Worm (Caenorhabditis elegans) whole organism, late embryonic: ENCODE measurements around the gene ZK285.2.

ENCODE experiments used
- K02D7.2 ChIP-seq: sonication (generic microtip); optimal IDR thresholded peaks from 2 replicates; lab custom pipeline; 2017; ENCODE audit warnings: mild to moderate bottlenecking, missing genetic modification characterization, missing compliant biosample characterization
- T23F11.4 ChIP-seq: fragments of 200-800 bp; sonication (Bioruptor generic); optimal IDR thresholded peaks from 2 replicates; lab custom pipeline; 2018; ENCODE audit warnings: mild to moderate bottlenecking, missing genetic modification characterization, missing compliant biosample characterization
- ahr-1 ChIP-seq: sonication (generic microtip); optimal IDR thresholded peaks from 2 replicates; lab custom pipeline; 2016; ENCODE audit warnings: missing genetic modification characterization, missing compliant biosample characterization
- ceh-19 ChIP-seq: fragments of 200-800 bp; sonication (Bioruptor generic); optimal IDR thresholded peaks from 2 replicates; lab custom pipeline; 2018; ENCODE audit warnings: mild to moderate bottlenecking, missing genetic modification characterization, missing compliant biosample characterization
- ceh-24 ChIP-seq: sonication (generic microtip); optimal IDR thresholded peaks from 2 replicates; lab custom pipeline; 2016; ENCODE audit warnings: mild to moderate bottlenecking, missing genetic modification characterization, missing compliant biosample characterization
- ceh-30 ChIP-seq: fragments of 150-350 bp; optimal IDR thresholded peaks from 2 replicates; lab custom pipeline; 2014; ENCODE audit warnings: missing biosample characterization, missing genetic modification characterization
- ceh-31 ChIP-seq: sonication (generic microtip); optimal IDR thresholded peaks from 2 replicates; lab custom pipeline; 2016; ENCODE audit warnings: missing genetic modification characterization, missing compliant biosample characterization
- ceh-34 ChIP-seq: sonication (generic microtip); optimal IDR thresholded peaks from 2 replicates; lab custom pipeline; 2016; ENCODE audit warnings: mild to moderate bottlenecking, missing genetic modification characterization, missing compliant biosample characterization
- ceh-48 ChIP-seq: sonication (generic microtip); optimal IDR thresholded peaks from 2 replicates; lab custom pipeline; 2016; ENCODE audit warnings: missing genetic modification characterization, inconsistent platforms, missing compliant biosample characterization
- dmd-4 ChIP-seq: sonication (generic microtip); optimal IDR thresholded peaks from 2 replicates; lab custom pipeline; 2016; ENCODE audit warnings: borderline replicate concordance, missing genetic modification characterization, missing compliant biosample characterization
- dve-1 ChIP-seq: sonication (generic microtip); optimal IDR thresholded peaks from 2 replicates; lab custom pipeline; 2017; ENCODE audit warnings: antibody characterized with exemption, mild to moderate bottlenecking, missing genetic modification characterization, missing compliant biosample characterization
- elt-2 ChIP-seq: sonication (generic microtip); optimal IDR thresholded peaks from 2 replicates; lab custom pipeline; 2016; ENCODE audit warnings: missing genetic modification reagents, missing genetic modification characterization, missing compliant biosample characterization
- elt-4 ChIP-seq: sonication (generic microtip); optimal IDR thresholded peaks from 2 replicates; lab custom pipeline; 2016; ENCODE audit warnings: missing genetic modification characterization, missing compliant biosample characterization
- eyg-1 ChIP-seq: sonication (generic microtip); optimal IDR thresholded peaks from 2 replicates; lab custom pipeline; 2016; ENCODE audit warnings: missing genotype, missing genetic modification characterization, missing compliant biosample characterization
- fax-1 ChIP-seq: sonication (generic microtip); optimal IDR thresholded peaks from 2 replicates; lab custom pipeline; 2016; ENCODE audit warnings: missing genotype, missing genetic modification characterization, missing compliant biosample characterization
- gmeb-2 ChIP-seq: sonication (generic microtip); optimal IDR thresholded peaks from 2 replicates; lab custom pipeline; 2016; ENCODE audit warnings: missing genetic modification characterization, inconsistent platforms, missing compliant biosample characterization
- hlh-13 ChIP-seq: fragments of 200-800 bp; sonication (Bioruptor generic); optimal IDR thresholded peaks from 2 replicates; lab custom pipeline; 2018; ENCODE audit warnings: mild to moderate bottlenecking, missing genetic modification characterization, missing compliant biosample characterization
- hlh-30 ChIP-seq: sonication (generic microtip); optimal IDR thresholded peaks from 2 replicates; lab custom pipeline; 2017; ENCODE audit warnings: antibody characterized with exemption, missing genetic modification characterization, missing compliant biosample characterization; ENCODE audit not compliant: insufficient read depth
- lim-6 ChIP-seq: sonication (generic microtip); optimal IDR thresholded peaks from 2 replicates; lab custom pipeline; 2016; ENCODE audit warnings: missing genetic modification characterization, missing compliant biosample characterization
- mec-3 ChIP-seq: sonication (generic microtip); optimal IDR thresholded peaks from 2 replicates; lab custom pipeline; 2016; ENCODE audit warnings: borderline replicate concordance, missing genetic modification characterization, missing compliant biosample characterization
- nhr-11 ChIP-seq: fragments of 150-350 bp; optimal IDR thresholded peaks from 2 replicates; lab custom pipeline; 2014; ENCODE audit warnings: missing biosample characterization, missing genetic modification characterization
- nhr-232 ChIP-seq: sonication (generic microtip); optimal IDR thresholded peaks from 2 replicates; lab custom pipeline; 2016; ENCODE audit warnings: missing genetic modification characterization, missing compliant biosample characterization
- npax-4 ChIP-seq: sonication (generic microtip); optimal IDR thresholded peaks from 2 replicates; lab custom pipeline; 2016; ENCODE audit warnings: missing genetic modification characterization, missing compliant biosample characterization
- odd-2 ChIP-seq: sonication (generic microtip); optimal IDR thresholded peaks from 2 replicates; lab custom pipeline; 2017; ENCODE audit warnings: antibody characterized with exemption, mild to moderate bottlenecking, missing genetic modification characterization, missing compliant biosample characterization
- pag-3 ChIP-seq: sonication (generic microtip); optimal IDR thresholded peaks from 2 replicates; lab custom pipeline; 2016; ENCODE audit warnings: missing compliant biosample characterization, missing genetic modification characterization, borderline replicate concordance
- pat-9 ChIP-seq: fragments of 200-800 bp; sonication (Bioruptor generic); optimal IDR thresholded peaks from 2 replicates; lab custom pipeline; 2018; ENCODE audit warnings: mild to moderate bottlenecking, missing genetic modification characterization, moderate library complexity, missing compliant biosample characterization
- pax-1 ChIP-seq: fragments of 150-350 bp; optimal IDR thresholded peaks from 2 replicates; lab custom pipeline; 2014; ENCODE audit warnings: missing biosample characterization, missing genetic modification characterization
- pha-2 ChIP-seq: sonication (generic microtip); optimal IDR thresholded peaks from 2 replicates; lab custom pipeline; 2017; ENCODE audit warnings: mild to moderate bottlenecking, missing genetic modification characterization, missing compliant biosample characterization
- pros-1 ChIP-seq: fragments of 150-350 bp; optimal IDR thresholded peaks from 2 replicates; lab custom pipeline; 2014; ENCODE audit warnings: missing biosample characterization, missing genetic modification reagents, missing genetic modification characterization
- ref-2 ChIP-seq: sonication (generic microtip); optimal IDR thresholded peaks from 2 replicates; lab custom pipeline; 2016; ENCODE audit warnings: missing genetic modification characterization, missing compliant biosample characterization
- sdc-2 ChIP-seq: sonication (generic microtip); optimal IDR thresholded peaks from 2 replicates; lab custom pipeline; 2016; ENCODE audit warnings: missing genotype, missing genetic modification characterization, missing compliant biosample characterization
- syd-9 ChIP-seq: sonication (generic microtip); optimal IDR thresholded peaks from 2 replicates; lab custom pipeline; 2016; ENCODE audit warnings: mild to moderate bottlenecking, missing genetic modification characterization, moderate library complexity, missing compliant biosample characterization
- tbx-2 ChIP-seq: sonication (generic microtip); optimal IDR thresholded peaks from 2 replicates; lab custom pipeline; 2016; ENCODE audit warnings: missing genetic modification characterization, missing compliant biosample characterization
- tbx-7 ChIP-seq: sonication (generic microtip); optimal IDR thresholded peaks from 2 replicates; lab custom pipeline; 2016; ENCODE audit warnings: missing genotype, missing genetic modification characterization, missing compliant biosample characterization
- unc-3 ChIP-seq, 2 experiments: fragments of 200-800 bp in 1 of 2; sonication (Bioruptor generic) in 1 of 2; sonication (generic microtip) in 1 of 2; conservative IDR thresholded peaks in 1 of 2; optimal IDR thresholded peaks in 1 of 2; 2 replicates each; pipeline versions ENCODE4 v1.3.6 to Lab custom; 2016 to 2022; ENCODE audit warnings: missing compliant biosample characterization in 2 of 2, missing genetic modification characterization in 2 of 2, missing genetic modification reagents in 1 of 2
- unc-42 ChIP-seq: sonication (generic microtip); optimal IDR thresholded peaks from 2 replicates; lab custom pipeline; 2016; ENCODE audit warnings: missing genotype, missing genetic modification characterization, missing compliant biosample characterization
- unc-55 ChIP-seq: sonication (generic microtip); optimal IDR thresholded peaks from 2 replicates; lab custom pipeline; 2017; ENCODE audit warnings: missing biosample characterization, missing genetic modification reagents, missing genetic modification characterization
- zip-5 ChIP-seq: sonication (generic microtip); optimal IDR thresholded peaks from 2 replicates; lab custom pipeline; 2016; ENCODE audit warnings: missing genetic modification characterization, missing compliant biosample characterization
- ztf-16 ChIP-seq: sonication (generic microtip); optimal IDR thresholded peaks from 2 replicates; lab custom pipeline; 2017; ENCODE audit warnings: missing genetic modification characterization, missing compliant biosample characterization

The ZK285.2 gene

DNA sequence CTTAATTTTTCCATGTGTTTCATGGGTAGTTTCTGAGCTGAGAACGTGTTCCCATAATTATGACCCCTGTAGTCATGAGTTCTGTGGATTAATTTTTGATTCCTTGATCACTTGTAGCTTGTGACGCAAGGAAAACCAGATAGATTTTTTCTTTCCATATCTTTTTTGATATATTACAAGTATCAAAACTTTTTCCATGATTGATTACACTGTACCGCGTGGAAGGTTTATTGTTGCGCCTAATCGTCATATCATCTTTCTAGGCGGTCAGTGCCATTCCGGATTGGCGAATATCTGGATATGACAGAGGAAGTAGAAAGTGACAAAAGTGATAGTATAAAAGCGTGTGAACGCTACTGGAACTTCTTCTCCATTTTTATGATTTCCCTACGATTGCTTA lies at the start of gene ZK285.2:
Gene ZK285.2, plus strand, starts transcription at position 301 of the 400 bp plus-strand sequence.
- TF ChIP-seq zip-5 (no peak), ceh-19 (no peak), pag-3 (tag; lab: Kevin White, UChicago) (no peak), K02D7.2 (tag; lab: Kevin White, UChicago) (no peak), syd-9 (tag; lab: Kevin White, UChicago) (no peak), pha-2 (tag; lab: Kevin White, UChicago) (no peak), ceh-48 (tag; lab: Kevin White, UChicago) (no peak), T23F11.4 (GFP tag; lab: Kevin White, UChicago) (no peak), nhr-11 (tag; lab: Kevin White, UChicago) (no peak), dve-1 (tag; lab: Kevin White, UChicago) (no peak)
- TF ChIP-seq, all 69 proteins: peak for 0

- TF ChIP-seq ceh-34 (no peak), hlh-30 (tag; lab: Kevin White, UChicago) (peak; percentile 15), pax-1 (tag; lab: Kevin White, UChicago) (no peak), unc-42 (no peak), ceh-31 (no peak)
- TF ChIP-seq, all 69 proteins: peak for 1
These were observed 46.2 kb upstream of the ZK285.2 start, which contains the start of gene nhr-50 for ce11 chrV:16000433-16000832. nhr-50 (minus strand) TSS chrV:16000631.

ce11 chrV:16002288-16002687 lies 44.4 kb upstream of the ZK285.2 start, which contains the start of gene nhr-63:
nhr-63 (plus strand) TSS chrV:16002588.
- no peak for TF ChIP-seq ref-2 (tag; lab: Kevin White, UChicago)
- TF ChIP-seq pat-9 = no peak
- no peak for TF ChIP-seq unc-42
- TF ChIP-seq nhr-11 (tag; lab: Kevin White, UChicago) = no peak
- no peak for TF ChIP-seq npax-4 (tag; lab: Kevin White, UChicago)
- no peak for TF ChIP-seq sdc-2 (tag; lab: Kevin White, UChicago)
- TF ChIP-seq fax-1 = no peak
- no peak for TF ChIP-seq ceh-34
- TF ChIP-seq ceh-30 (tag; lab: Kevin White, UChicago) = no peak
- no peak for TF ChIP-seq tbx-7 (tag; lab: Kevin White, UChicago)
- TF ChIP-seq hlh-13 (GFP tag; lab: Kevin White, UChicago) = no peak
- TF ChIP-seq ztf-16 (tag; lab: Kevin White, UChicago) = no peak
- TF ChIP-seq ahr-1 = no peak
- TF ChIP-seq unc-55 = no peak
- no peak for TF ChIP-seq hlh-30 (tag; lab: Kevin White, UChicago)
- no peak for TF ChIP-seq eyg-1
- no peak for TF ChIP-seq elt-2 (tag; lab: Kevin White, UChicago)
- TF ChIP-seq pros-1 = no peak
- TF ChIP-seq unc-3 (GFP tag; conservative IDR thresholded peaks at IDR 0.05; lab: Robert Waterston, UW) = no peak
- TF ChIP-seq unc-3 (tag; optimal IDR thresholded peaks at IDR 0.05; lab: Kevin White, UChicago) = no peak

DNA sequence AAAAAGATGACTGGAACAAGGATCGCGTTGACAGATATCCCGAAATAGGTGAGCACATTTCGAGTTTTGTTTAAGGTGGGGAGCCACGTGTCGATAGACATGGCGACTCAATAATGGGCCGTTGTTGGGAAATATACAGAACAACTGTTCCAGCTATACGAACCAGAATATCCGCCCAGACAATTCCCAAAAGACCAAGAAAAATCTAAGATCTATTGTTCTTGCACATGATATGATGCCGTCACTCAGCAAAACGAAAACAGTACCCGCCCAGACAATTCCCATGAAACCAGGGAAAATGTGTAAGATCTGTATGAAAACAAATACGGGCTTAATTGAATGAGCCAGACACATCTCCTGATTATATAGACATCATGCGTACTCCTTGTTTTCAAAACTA lies 39.2 kb upstream of the ZK285.2 start, which contains the start of gene str-231:
Gene str-231, minus strand, starts transcription at position 101 of the 400 bp plus-strand sequence.
- TF ChIP-seq gmeb-2 (tag; lab: Kevin White, UChicago) = no peak
- no peak for TF ChIP-seq elt-4 (tag; lab: Kevin White, UChicago)
- no peak for TF ChIP-seq pat-9
- no peak for TF ChIP-seq elt-2 (tag; lab: Kevin White, UChicago)

- no peak for TF ChIP-seq dmd-4 (tag; lab: Kevin White, UChicago)
- no peak for TF ChIP-seq zip-5
- TF ChIP-seq ceh-24 (tag; lab: Kevin White, UChicago) = no peak
- no peak for TF ChIP-seq odd-2 (tag; lab: Kevin White, UChicago)
- TF ChIP-seq nhr-232 (tag; lab: Kevin White, UChicago) = no peak
- no peak for TF ChIP-seq syd-9 (tag; lab: Kevin White, UChicago)
- no peak for TF ChIP-seq mec-3 (tag; lab: Kevin White, UChicago)
- TF ChIP-seq lim-6 (tag; lab: Kevin White, UChicago) = no peak
- TF ChIP-seq tbx-2 = no peak
- TF ChIP-seq, all 69 proteins: peak for 0
These were observed 37.1 kb upstream of the ZK285.2 start, which contains the start of gene str-233 for ce11 chrV:16009564-16009963. str-233 (minus strand) TSS chrV:16009664.
